Worm (Caenorhabditis elegans) whole organism, L3 larva: ENCODE measurements around the gene C06E7.2.

Experiments
- aly-2 ChIP-seq: fragments of 150-350 bp; optimal IDR thresholded peaks from 2 replicates; lab custom pipeline; 2014; ENCODE audit warnings: missing biosample characterization, missing genetic modification characterization
- ama-1 ChIP-seq: fragments of 150-350 bp; optimal IDR thresholded peaks from 2 replicates; lab custom pipeline; 2018
- ceh-16 ChIP-seq: sonication (generic microtip); optimal IDR thresholded peaks from 2 replicates; lab custom pipeline; 2017; ENCODE audit warnings: missing biosample characterization, missing genetic modification characterization
- ceh-82 ChIP-seq: fragments of 150-350 bp; optimal IDR thresholded peaks from 2 replicates; lab custom pipeline; 2014; ENCODE audit warnings: missing biosample characterization, missing genetic modification characterization
- nhr-12 ChIP-seq: fragments of 150-350 bp; optimal IDR thresholded peaks from 2 replicates; lab custom pipeline; 2014; ENCODE audit warnings: missing biosample characterization, missing genetic modification characterization
- nhr-25 ChIP-seq: sonication (generic microtip); optimal IDR thresholded peaks from 2 replicates; lab custom pipeline; 2017; ENCODE audit warnings: missing biosample characterization, missing genetic modification characterization
- nhr-77 ChIP-seq: fragments of 150-350 bp; optimal IDR thresholded peaks from 2 replicates; lab custom pipeline; 2014; ENCODE audit warnings: missing biosample characterization, missing genetic modification characterization
- pqm-1 ChIP-seq: fragments of 150-350 bp; optimal IDR thresholded peaks from 2 replicates; lab custom pipeline; 2017; ENCODE audit warnings: missing biosample characterization, missing genetic modification characterization, inconsistent platforms
- skn-1 ChIP-seq: fragments of 150-350 bp; optimal IDR thresholded peaks from 2 replicates; lab custom pipeline; 2014; ENCODE audit warnings: missing biosample characterization, missing genetic modification characterization
- snpc-4 ChIP-seq: fragments of 150-350 bp; optimal IDR thresholded peaks from 2 replicates; lab custom pipeline; 2014; ENCODE audit warnings: missing biosample characterization, missing genetic modification characterization
- tbx-2 ChIP-seq: sonication (generic microtip); optimal IDR thresholded peaks from 2 replicates; lab custom pipeline; 2016; ENCODE audit warnings: mild to moderate bottlenecking, missing genetic modification characterization, missing compliant biosample characterization
- zag-1 ChIP-seq: fragments of 150-350 bp; optimal IDR thresholded peaks from 2 replicates; lab custom pipeline; 2014; ENCODE audit warnings: missing biosample characterization, missing genetic modification characterization

ce11 chrIV:5824493-5824892 lies 14.8 kb upstream of the C06E7.2 start, which contains the start of gene egal-1:
- TF ChIP-seq nhr-77 (tag; lab: Kevin White, UChicago) (no peak), snpc-4 (tag; lab: Kevin White, UChicago) (no peak), aly-2 (tag; lab: Kevin White, UChicago) (no peak), nhr-12 (tag; lab: Kevin White, UChicago) (no peak), ama-1 (no peak), pqm-1 (tag; lab: Kevin White, UChicago) (no peak), ceh-82 (tag; lab: Kevin White, UChicago) (no peak), nhr-25 (no peak), skn-1 (tag; lab: Kevin White, UChicago) (no peak), tbx-2 (tag; lab: Kevin White, UChicago) (no peak), zag-1 (tag; lab: Kevin White, UChicago) (no peak), ceh-16 (no peak)
